Worm (Caenorhabditis elegans) whole organism, mixed stage, embryonic: ENCODE results near the gene C28G1.10.

Source experiments
- blmp-1 ChIP-seq: fragments of 150-350 bp; optimal IDR thresholded peaks from 2 replicates; lab custom pipeline; 2014; ENCODE audit warnings: missing biosample characterization, missing genetic modification characterization
- ces-1 ChIP-seq: fragments of 150-350 bp; optimal IDR thresholded peaks from 2 replicates; lab custom pipeline; 2014; ENCODE audit warnings: missing biosample characterization, missing genetic modification reagents, missing genetic modification characterization
- elt-1 ChIP-seq: sonication (generic microtip); optimal IDR thresholded peaks from 2 replicates; lab custom pipeline; 2017; ENCODE audit warnings: missing genetic modification characterization, mild to moderate bottlenecking, missing compliant biosample characterization, antibody characterized with exemption, moderate library complexity, borderline replicate concordance; ENCODE audit not compliant: insufficient read depth
- elt-3 ChIP-seq: fragments of 150-350 bp; optimal IDR thresholded peaks from 2 replicates; lab custom pipeline; 2014; ENCODE audit warnings: missing biosample characterization, missing genetic modification characterization
- lin-13 ChIP-seq: fragments of 150-350 bp; optimal IDR thresholded peaks from 2 replicates; lab custom pipeline; 2014; ENCODE audit warnings: missing biosample characterization, missing genetic modification characterization
- nhr-12 ChIP-seq: fragments of 150-350 bp; optimal IDR thresholded peaks from 2 replicates; lab custom pipeline; 2014; ENCODE audit warnings: missing biosample characterization, missing genetic modification characterization
- nhr-28 ChIP-seq: fragments of 150-350 bp; optimal IDR thresholded peaks from 2 replicates; lab custom pipeline; 2014; ENCODE audit warnings: missing biosample characterization, missing genetic modification characterization
- pha-4 ChIP-seq: fragments of 150-350 bp; optimal IDR thresholded peaks from 2 replicates; lab custom pipeline; 2018; ENCODE audit warnings: missing biosample characterization, missing genetic modification reagents, missing genetic modification characterization
- tbx-8 ChIP-seq: fragments of 200-800 bp; sonication (Bioruptor generic); optimal IDR thresholded peaks from 2 replicates; lab custom pipeline; 2018; ENCODE audit warnings: mild to moderate bottlenecking, missing genetic modification characterization, moderate library complexity, missing compliant biosample characterization
- unc-62 ChIP-seq: fragments of 150-350 bp; optimal IDR thresholded peaks from 2 replicates; lab custom pipeline; 2014; ENCODE audit warnings: missing biosample characterization, missing genetic modification reagents, missing genetic modification characterization
- ztf-11 ChIP-seq: fragments of 150-350 bp; optimal IDR thresholded peaks from 2 replicates; lab custom pipeline; 2014; ENCODE audit warnings: missing biosample characterization, missing genetic modification characterization

DNA sequence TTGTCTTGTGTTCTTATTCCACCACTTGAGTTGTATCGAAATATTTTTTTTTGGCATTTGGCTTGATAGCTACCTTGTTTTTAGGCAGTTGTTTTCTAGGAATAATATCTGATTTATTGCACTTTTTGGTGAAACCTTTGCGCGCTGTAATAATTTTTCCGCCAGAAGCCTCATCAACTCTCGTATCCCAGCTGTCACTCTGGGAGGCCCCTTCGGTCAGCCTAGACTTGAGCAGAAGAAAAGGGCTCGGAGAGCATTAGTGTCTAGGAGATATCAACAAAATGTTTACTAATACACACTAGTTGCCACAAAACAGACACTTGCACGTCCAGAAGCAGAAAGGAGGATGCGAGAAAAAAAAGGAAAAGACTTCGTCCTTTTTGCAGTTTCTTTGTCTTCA is 41.9 kb downstream of the C28G1.10 start:
- TF ChIP-seq lin-13 (no peak), elt-1 (tag; lab: Kevin White, UChicago) (no peak), ztf-11 (tag; lab: Kevin White, UChicago) (no peak), ces-1 (GFP tag; lab: Kevin White, UChicago) (no peak), nhr-28 (no peak), blmp-1 (tag; lab: Kevin White, UChicago) (no peak), unc-62 (GFP tag; lab: Kevin White, UChicago) (peak; percentile 67), nhr-12 (tag; lab: Kevin White, UChicago) (no peak), pha-4 (no peak), elt-3 (tag; lab: Kevin White, UChicago) (no peak), tbx-8 (GFP tag; lab: Kevin White, UChicago) (no peak)
